Worm (Caenorhabditis elegans) whole organism, L4 larva: Measurements from ENCODE around the gene fbxb-16.

Experiments used
- F26F4.8 ChIP-seq: fragments of 200-800 bp; sonication (Bioruptor generic); conservative IDR thresholded peaks from 2 replicates; pipeline ENCODE4 v1.3.6; 2022; ENCODE audit warnings: missing genetic modification characterization, missing compliant biosample characterization
- T20F7.1 ChIP-seq: fragments of 200-800 bp; sonication (Bioruptor generic); optimal IDR thresholded peaks from 2 replicates; lab custom pipeline; 2018; ENCODE audit warnings: mild to moderate bottlenecking, missing genetic modification characterization, missing compliant biosample characterization
- T26A8.4 ChIP-seq: fragments of 200-800 bp; sonication (Bioruptor generic); IDR thresholded peaks from 2 replicates; pipeline ENCODE4 v1.3.6; 2022; ENCODE audit warnings: missing genetic modification characterization, missing compliant biosample characterization
- Y5F2A.4 ChIP-seq: fragments of 200-800 bp; sonication (Bioruptor generic); optimal IDR thresholded peaks from 2 replicates; lab custom pipeline; 2018; ENCODE audit warnings: mild to moderate bottlenecking, missing genetic modification characterization, missing compliant biosample characterization
- Y75B8A.6 ChIP-seq: fragments of 200-800 bp; sonication (Bioruptor generic); IDR thresholded peaks from 2 replicates; pipeline ENCODE4 v1.3.6; 2022; ENCODE audit warnings: missing genetic modification reagents, missing genetic modification characterization, missing compliant biosample characterization
- ZK546.5 ChIP-seq, 2 experiments: sonication (generic microtip); optimal IDR thresholded peaks; 2 replicates each; lab custom pipeline; 2017; ENCODE audit warnings: missing biosample characterization in 2 of 2, missing genetic modification characterization in 2 of 2
- aha-1 ChIP-seq: fragments of 150-350 bp; peaks from one replicate; lab custom pipeline; 2014; ENCODE audit warnings: missing biosample characterization, missing genetic modification characterization
- arid-1 ChIP-seq: fragments of 200-800 bp; sonication (Bioruptor generic); conservative IDR thresholded peaks from 2 replicates; pipeline ENCODE4 v1.3.6; 2022; ENCODE audit warnings: missing genetic modification reagents, missing genetic modification characterization, missing compliant biosample characterization
- ceh-20 ChIP-seq: fragments of 200-800 bp; sonication (Bioruptor generic); IDR thresholded peaks from 2 replicates; pipeline ENCODE4 v1.3.6; 2022; ENCODE audit warnings: missing genetic modification reagents, missing genetic modification characterization, missing compliant biosample characterization
- ceh-32 ChIP-seq: sonication (generic microtip); optimal IDR thresholded peaks from 2 replicates; lab custom pipeline; 2016; ENCODE audit warnings: mild to moderate bottlenecking, missing genetic modification characterization, missing compliant biosample characterization; ENCODE audit not compliant: poor library complexity
- cey-2 ChIP-seq: sonication (generic microtip); optimal IDR thresholded peaks from 3 replicates; lab custom pipeline; 2017; ENCODE audit warnings: missing genetic modification characterization, mild to moderate bottlenecking, missing compliant biosample characterization, antibody characterized with exemption, borderline replicate concordance; ENCODE audit not compliant: insufficient read depth
- daf-12 ChIP-seq: fragments of 150-350 bp; optimal IDR thresholded peaks from 2 replicates; lab custom pipeline; 2014; ENCODE audit warnings: missing biosample characterization, missing genetic modification reagents, missing genetic modification characterization
- daf-16 ChIP-seq, 3 experiments: sonication (generic microtip); optimal IDR thresholded peaks; 2 replicates each; lab custom pipeline; 2016 to 2017; ENCODE audit warnings: missing genetic modification characterization in 3 of 3, missing genetic modification reagents in 3 of 3, mild to moderate bottlenecking in 2 of 3, missing compliant biosample characterization in 2 of 3, missing biosample characterization in 1 of 3, moderate library complexity in 1 of 3
- dmd-8 ChIP-seq: fragments of 200-800 bp; sonication (Bioruptor generic); IDR thresholded peaks from 2 replicates; pipeline ENCODE4 v1.3.6; 2022; ENCODE audit warnings: missing genetic modification characterization, missing compliant biosample characterization
- fkh-10 ChIP-seq: fragments of 150-350 bp; optimal IDR thresholded peaks from 2 replicates; lab custom pipeline; 2014; ENCODE audit warnings: missing biosample characterization, missing genetic modification reagents, missing genetic modification characterization
- hlh-11 ChIP-seq: fragments of 200-800 bp; sonication (Bioruptor generic); optimal IDR thresholded peaks from 2 replicates; lab custom pipeline; 2018; ENCODE audit warnings: mild to moderate bottlenecking, missing genetic modification characterization, missing compliant biosample characterization
- lin-13 ChIP-seq: fragments of 150-350 bp; optimal IDR thresholded peaks from 2 replicates; lab custom pipeline; 2014; ENCODE audit warnings: missing biosample characterization, missing genetic modification reagents, missing genetic modification characterization
- lin-15B ChIP-seq: fragments of 150-350 bp; sonication (generic microtip); optimal IDR thresholded peaks from 3 replicates; lab custom pipeline; 2014; ENCODE audit warnings: missing biosample characterization, missing genetic modification characterization
- lin-29 ChIP-seq: fragments of 200-800 bp; sonication (Bioruptor generic); IDR thresholded peaks from 2 replicates; pipeline ENCODE4 v1.3.6; 2022; ENCODE audit warnings: missing genetic modification reagents, missing genetic modification characterization, missing compliant biosample characterization
- lin-38 ChIP-seq: fragments of 200-800 bp; sonication (Bioruptor generic); IDR thresholded peaks from 2 replicates; pipeline ENCODE4 v1.3.6; 2022; ENCODE audit warnings: missing genetic modification reagents, missing genetic modification characterization, missing compliant biosample characterization
- lin-39 ChIP-seq: fragments of 150-350 bp; optimal IDR thresholded peaks from 2 replicates; lab custom pipeline; 2014; ENCODE audit warnings: missing biosample characterization, missing genetic modification reagents, missing genetic modification characterization
- madf-9 ChIP-seq: fragments of 200-800 bp; sonication (Bioruptor generic); conservative IDR thresholded peaks from 2 replicates; pipeline ENCODE4 v1.3.6; 2022; ENCODE audit warnings: missing genetic modification reagents, missing genetic modification characterization, missing compliant biosample characterization
- mep-1 ChIP-seq: fragments of 150-350 bp; sonication (generic microtip); optimal IDR thresholded peaks from 3 replicates; lab custom pipeline; 2014; ENCODE audit warnings: missing biosample characterization, missing genetic modification characterization
- mxl-2 ChIP-seq: fragments of 200-800 bp; sonication (Bioruptor generic); conservative IDR thresholded peaks from 2 replicates; pipeline ENCODE4 v1.3.6; 2022; ENCODE audit warnings: missing genetic modification reagents, missing genetic modification characterization, missing compliant biosample characterization
- mxl-3 ChIP-seq: fragments of 200-800 bp; sonication (Bioruptor generic); optimal IDR thresholded peaks from 2 replicates; lab custom pipeline; 2018; ENCODE audit warnings: mild to moderate bottlenecking, missing genetic modification characterization, missing compliant biosample characterization
- nhr-102 ChIP-seq: sonication (generic microtip); optimal IDR thresholded peaks from 2 replicates; lab custom pipeline; 2016; ENCODE audit warnings: mild to moderate bottlenecking, missing genetic modification characterization, moderate library complexity, missing compliant biosample characterization
- nhr-237 ChIP-seq: sonication (generic microtip); optimal IDR thresholded peaks from 2 replicates; lab custom pipeline; 2017; ENCODE audit warnings: missing biosample characterization, missing genetic modification characterization
- nhr-28 ChIP-seq: fragments of 150-350 bp; optimal IDR thresholded peaks from 2 replicates; lab custom pipeline; 2014; ENCODE audit warnings: missing biosample characterization, missing genetic modification characterization
- nhr-41 ChIP-seq: fragments of 200-800 bp; sonication (Bioruptor generic); IDR thresholded peaks from 2 replicates; pipeline ENCODE4 v1.3.6; 2022; ENCODE audit warnings: missing genetic modification reagents, missing genetic modification characterization, missing compliant biosample characterization
- nhr-48 ChIP-seq: sonication (generic microtip); optimal IDR thresholded peaks from 2 replicates; lab custom pipeline; 2016; ENCODE audit warnings: mild to moderate bottlenecking, missing genetic modification characterization, missing compliant biosample characterization
- pha-4 ChIP-seq, 2 experiments: fragments of 150-350 bp in 1 of 2; fragments of 200-800 bp in 1 of 2; sonication (Bioruptor generic) in 1 of 2; IDR thresholded peaks in 1 of 2; optimal IDR thresholded peaks in 1 of 2; 2 replicates each; pipeline versions ENCODE4 v1.3.6 to Lab custom; 2014 to 2022; ENCODE audit warnings: missing genetic modification characterization in 2 of 2, missing genetic modification reagents in 2 of 2, missing biosample characterization in 1 of 2, missing compliant biosample characterization in 1 of 2
- pqm-1 ChIP-seq: sonication (generic microtip); optimal IDR thresholded peaks from 2 replicates; lab custom pipeline; 2017; ENCODE audit warnings: missing biosample characterization, missing genetic modification characterization
- snpc-1.2 ChIP-seq: fragments of 200-800 bp; sonication (Bioruptor generic); IDR thresholded peaks from 2 replicates; pipeline ENCODE4 v1.3.6; 2022; ENCODE audit warnings: missing genetic modification reagents, missing genetic modification characterization, missing compliant biosample characterization
- unc-62 ChIP-seq, 3 experiments: fragments of 150-350 bp in 1 of 3; sonication (generic microtip); optimal IDR thresholded peaks in 2 of 3; peaks in 1 of 3; 1 replicate in 1 of 3; 2 replicates in 2 of 3; lab custom pipeline; 2014 to 2017; ENCODE audit warnings: missing biosample characterization in 3 of 3, missing genetic modification characterization in 3 of 3, missing genetic modification reagents in 3 of 3, missing genotype in 1 of 3
- vab-7 ChIP-seq: fragments of 200-800 bp; sonication (Bioruptor generic); IDR thresholded peaks from 2 replicates; pipeline ENCODE4 v1.3.6; 2022; ENCODE audit warnings: missing genetic modification reagents, missing genetic modification characterization, missing compliant biosample characterization
- zip-11 ChIP-seq: fragments of 200-800 bp; sonication (Bioruptor generic); IDR thresholded peaks from 2 replicates; pipeline ENCODE4 v1.3.6; 2022; ENCODE audit warnings: missing genetic modification characterization, missing compliant biosample characterization
- ztf-11 ChIP-seq: fragments of 150-350 bp; optimal IDR thresholded peaks from 2 replicates; lab custom pipeline; 2014; ENCODE audit warnings: missing biosample characterization, missing genetic modification characterization

The fbxb-16 gene

DNA sequence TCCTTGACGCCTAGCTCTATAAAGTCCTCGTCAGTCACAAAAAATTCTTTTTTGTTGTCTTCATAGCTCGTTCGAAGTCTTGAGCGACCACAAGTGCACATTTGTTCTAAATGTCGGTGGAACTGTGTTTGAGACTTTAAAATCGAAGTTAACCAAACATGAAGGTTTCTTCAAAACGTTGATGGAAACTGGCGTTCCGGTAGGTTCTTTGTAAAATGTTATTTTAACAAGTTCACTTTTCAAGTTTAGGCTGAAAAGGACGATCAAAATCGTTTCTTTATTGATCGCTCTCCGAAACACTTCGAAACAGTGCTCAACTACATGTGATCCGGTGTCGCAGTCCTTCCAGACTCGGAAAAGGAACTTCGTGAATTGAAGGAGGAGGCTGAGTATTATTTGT, 27.1 kb downstream of the fbxb-16 start, which contains the start of gene fbxa-160:
Gene fbxa-160, minus strand, starts transcription at position 101 of the 400 bp plus-strand sequence.
- TF ChIP-seq nhr-102 (tag; lab: Kevin White, UChicago) (no peak), lin-15B (no peak), madf-9 (GFP tag; lab: Robert Waterston, UW) (no peak), nhr-28 (tag; lab: Kevin White, UChicago) (no peak), lin-29 (no peak), dmd-8 (GFP tag; lab: Robert Waterston, UW) (no peak), snpc-1.2 (no peak), daf-16 (GFP tag; optimal IDR thresholded peaks at IDR 0.05; lab: Kevin White, UChicago) (no peak), daf-16 (tag; optimal IDR thresholded peaks at IDR 0.05; lab: Kevin White, UChicago) (no peak), Y75B8A.6 (GFP tag; lab: Robert Waterston, UW) (no peak), arid-1 (GFP tag; lab: Robert Waterston, UW) (no peak), pha-4 (GFP tag; IDR thresholded peaks at IDR 0.05; lab: Robert Waterston, UW) (no peak), pha-4 (tag; optimal IDR thresholded peaks at IDR 0.05; lab: Kevin White, UChicago) (no peak), vab-7 (GFP tag; lab: Robert Waterston, UW) (no peak), lin-13 (GFP tag; lab: Kevin White, UChicago) (no peak), zip-11 (GFP tag; lab: Robert Waterston, UW) (no peak), ceh-32 (tag; lab: Kevin White, UChicago) (no peak), ZK546.5 (tag; optimal IDR thresholded peaks at IDR 0.05; lab: Kevin White, UChicago) (no peak), lin-38 (no peak)

- TF ChIP-seq aha-1 (no peak), ztf-11 (tag; lab: Kevin White, UChicago) (no peak), unc-62 (GFP tag; optimal IDR thresholded peaks at IDR 0.05 in 1 of 2; lab: Kevin White, UChicago) (peak in 1 of 2 experiments; percentile 71), unc-62 (tag; optimal IDR thresholded peaks at IDR 0.05; lab: Kevin White, UChicago) (no peak), mxl-3 (GFP tag; lab: Kevin White, UChicago) (peak; percentile 15), F26F4.8 (GFP tag; lab: Robert Waterston, UW) (no peak), lin-15B (no peak), nhr-41 (GFP tag; lab: Robert Waterston, UW) (no peak), snpc-1.2 (no peak), T26A8.4 (GFP tag; lab: Robert Waterston, UW) (no peak), daf-12 (no peak), T20F7.1 (GFP tag; lab: Kevin White, UChicago) (no peak), vab-7 (GFP tag; lab: Robert Waterston, UW) (no peak), nhr-28 (tag; lab: Kevin White, UChicago) (peak; percentile 45), mxl-2 (GFP tag; lab: Robert Waterston, UW) (no peak), lin-29 (no peak), mep-1 (no peak), hlh-11 (tag; lab: Kevin White, UChicago) (no peak), nhr-48 (tag; lab: Kevin White, UChicago) (no peak), cey-2 (no peak), Y5F2A.4 (GFP tag; lab: Kevin White, UChicago) (no peak), pqm-1 (tag; lab: Kevin White, UChicago) (peak; percentile 95), lin-39 (no peak), lin-13 (GFP tag; lab: Kevin White, UChicago) (no peak), dmd-8 (GFP tag; lab: Robert Waterston, UW) (no peak), madf-9 (GFP tag; lab: Robert Waterston, UW) (no peak), nhr-237 (tag; lab: Kevin White, UChicago) (no peak), ceh-20 (GFP tag; lab: Robert Waterston, UW) (no peak), fkh-10 (no peak), lin-38 (no peak)
Measured at ce11 chrII:1621795-1622194, 29.9 kb downstream of the fbxb-16 start.
